Worm (Caenorhabditis elegans) whole organism, midembryonic: Measurements from ENCODE around the gene wdr-31.

ENCODE experiments used
- T22C8.4 ChIP-seq: fragments of 200-800 bp; sonication (Bioruptor generic); IDR thresholded peaks from 2 replicates; pipeline ENCODE4 v1.3.6; 2022; ENCODE audit warnings: missing genetic modification characterization, missing compliant biosample characterization
- cog-1 ChIP-seq: sonication (generic microtip); optimal IDR thresholded peaks from 2 replicates; lab custom pipeline; 2016; ENCODE audit warnings: missing genetic modification characterization, missing compliant biosample characterization
- flt-1 ChIP-seq: fragments of 200-800 bp; sonication (Bioruptor generic); IDR thresholded peaks from 2 replicates; pipeline ENCODE4 v1.3.6; 2022; ENCODE audit warnings: missing genetic modification characterization, missing compliant biosample characterization
- klf-2 ChIP-seq: fragments of 200-800 bp; sonication (Bioruptor generic); conservative IDR thresholded peaks from 2 replicates; pipeline ENCODE4 v1.3.6; 2022; ENCODE audit warnings: missing genetic modification reagents, missing genetic modification characterization, missing compliant biosample characterization
- tab-1 ChIP-seq: fragments of 200-800 bp; sonication (Bioruptor generic); IDR thresholded peaks from 2 replicates; pipeline ENCODE4 v1.3.6; 2022; ENCODE audit warnings: missing genetic modification characterization, missing compliant biosample characterization
- ztf-23 ChIP-seq: fragments of 200-800 bp; sonication (Bioruptor generic); IDR thresholded peaks from 2 replicates; pipeline ENCODE4 v1.3.6; 2022; ENCODE audit warnings: missing genetic modification reagents, missing genetic modification characterization, missing compliant biosample characterization

- no peak for TF ChIP-seq flt-1
- TF ChIP-seq klf-2 (GFP tag; lab: Robert Waterston, UW), result no peak
- no peak for TF ChIP-seq cog-1 (tag; lab: Kevin White, UChicago)
- no peak for TF ChIP-seq T22C8.4
- no peak for TF ChIP-seq ztf-23 (GFP tag; lab: Robert Waterston, UW)
- TF ChIP-seq tab-1 (GFP tag; lab: Robert Waterston, UW), result no peak
These were observed 34.9 kb downstream of the wdr-31 start, which contains the start of gene sri-61 for ce11 chrII:2700229-2700628.
